Worm (Caenorhabditis elegans): ENCODE results near the gene Y54E2A.8.

ce11 chrII:14753246-14753645 lies 24.9 kb upstream of the Y54E2A.8 start:
- TF ChIP-seq W03F9.2 (tag; optimal IDR thresholded peaks at IDR 0.05) (no peak), him-1 (tag; optimal IDR thresholded peaks at IDR 0.05) (no peak), dao-5 (tag; optimal IDR thresholded peaks at IDR 0.05) (no peak)
